Worm (Caenorhabditis elegans) whole organism, L2 larva: ENCODE results near the gene F59E12.6.

ENCODE experiments used
- alr-1 ChIP-seq: fragments of 150-350 bp; optimal IDR thresholded peaks from 2 replicates; lab custom pipeline; 2014; ENCODE audit warnings: missing biosample characterization, missing genetic modification characterization
- fos-1 ChIP-seq: fragments of 150-350 bp; optimal IDR thresholded peaks from 2 replicates; lab custom pipeline; 2014; ENCODE audit warnings: missing biosample characterization, missing genetic modification characterization

ce11 chrII:5605538-5605945, 25.2 kb downstream of the F59E12.6 start:
- TF ChIP-seq fos-1 (peak; percentile 86), alr-1 (no peak)
